Fruit fly (Drosophila melanogaster) whole organism, embryonic: ENCODE data around the gene IntS2.

Experiments used
- CG11504 ChIP-seq: fragments of 200-800 bp; sonication (Bioruptor generic); optimal IDR thresholded peaks from 3 replicates; lab custom pipeline; 2019; ENCODE audit warnings: missing biosample characterization, mild to moderate bottlenecking, missing genetic modification characterization, moderate library complexity
- CG11695 ChIP-seq: fragments of 200-800 bp; sonication (Bioruptor generic); IDR thresholded peaks from 3 replicates; pipeline ENCODE4 v1.3.6; 2022; ENCODE audit warnings: missing biosample characterization, missing genetic modification characterization
- CG11696 ChIP-seq: fragments of 200-800 bp; sonication (Bioruptor generic); IDR thresholded peaks from 2 replicates; pipeline ENCODE4 v1.3.6; 2022; ENCODE audit warnings: missing biosample characterization, missing genetic modification characterization
- CG12769 ChIP-seq: fragments of 200-800 bp; sonication (Bioruptor generic); optimal IDR thresholded peaks from 2 replicates; lab custom pipeline; 2019; ENCODE audit warnings: missing biosample characterization, mild to moderate bottlenecking, missing genetic modification characterization, moderate library complexity
- CG13287 ChIP-seq: fragments of 200-800 bp; sonication (Bioruptor generic); IDR thresholded peaks from 2 replicates; pipeline ENCODE4 v1.3.6; 2022; ENCODE audit warnings: missing biosample characterization, missing genetic modification characterization; ENCODE audit not compliant: partially characterized antibody
- CG16779 ChIP-seq: fragments of 200-800 bp; sonication (Bioruptor generic); IDR thresholded peaks from 2 replicates; pipeline ENCODE4 v1.3.6; 2022; ENCODE audit warnings: missing biosample characterization, missing genetic modification characterization
- CG16863 ChIP-seq: fragments of 200-800 bp; sonication (Bioruptor generic); optimal IDR thresholded peaks from 3 replicates; lab custom pipeline; 2016; ENCODE audit warnings: missing biosample characterization, missing genetic modification characterization
- CG17359 ChIP-seq: fragments of 200-800 bp; sonication (Bioruptor generic); optimal IDR thresholded peaks from 3 replicates; lab custom pipeline; 2018; ENCODE audit warnings: missing biosample characterization, mild to moderate bottlenecking, missing genetic modification characterization, moderate library complexity
- CG17802 ChIP-seq: fragments of 200-800 bp; sonication (Bioruptor generic); optimal IDR thresholded peaks from 2 replicates; lab custom pipeline; 2018; ENCODE audit warnings: missing biosample characterization, mild to moderate bottlenecking, missing genetic modification characterization, moderate library complexity
- CG1792 ChIP-seq: fragments of 200-800 bp; sonication (Bioruptor generic); optimal IDR thresholded peaks from 2 replicates; lab custom pipeline; 2016; ENCODE audit warnings: missing biosample characterization, missing genetic modification characterization
- CG30403 ChIP-seq: fragments of 200-800 bp; sonication (Bioruptor generic); optimal IDR thresholded peaks from 3 replicates; lab custom pipeline; 2016; ENCODE audit warnings: missing biosample characterization, missing genetic modification characterization
- CG32532 ChIP-seq: fragments of 200-800 bp; sonication (Bioruptor generic); IDR thresholded peaks from 2 replicates; pipeline ENCODE4 v1.3.6; 2022; ENCODE audit warnings: missing biosample characterization, missing genetic modification characterization
- CG32772 ChIP-seq: fragments of 200-800 bp; sonication (Bioruptor generic); IDR thresholded peaks from 2 replicates; pipeline ENCODE4 v1.3.6; 2022; ENCODE audit warnings: missing biosample characterization, missing genetic modification characterization
- CG34376 ChIP-seq: fragments of 200-800 bp; sonication (Bioruptor generic); optimal IDR thresholded peaks from 2 replicates; lab custom pipeline; 2018; ENCODE audit warnings: missing biosample characterization, mild to moderate bottlenecking, missing genetic modification characterization
- CG4282 ChIP-seq: fragments of 200-800 bp; sonication (Bioruptor generic); optimal IDR thresholded peaks from 2 replicates; lab custom pipeline; 2016; ENCODE audit warnings: missing biosample characterization, missing genetic modification characterization
- CG4360 ChIP-seq: fragments of 200-800 bp; sonication (Bioruptor generic); IDR thresholded peaks from 2 replicates; pipeline ENCODE4 v1.3.6; 2022; ENCODE audit warnings: missing biosample characterization, missing genetic modification characterization
- CG4404 ChIP-seq: fragments of 200-800 bp; sonication (Bioruptor generic); IDR thresholded peaks from 2 replicates; pipeline ENCODE4 v1.3.6; 2022; ENCODE audit warnings: missing biosample characterization, missing genetic modification characterization
- CG4730 ChIP-seq: fragments of 200-800 bp; sonication (Bioruptor generic); IDR thresholded peaks from 2 replicates; pipeline ENCODE4 v1.3.6; 2022; ENCODE audit warnings: missing biosample characterization, missing genetic modification characterization
- CG5180 ChIP-seq: fragments of 200-800 bp; sonication (Bioruptor generic); optimal IDR thresholded peaks from 3 replicates; lab custom pipeline; 2017; ENCODE audit warnings: missing biosample characterization, missing genetic modification characterization, mild to moderate bottlenecking, moderate library complexity, missing genetic modification reagents
- CG6689 ChIP-seq: fragments of 200-800 bp; sonication (Bioruptor generic); IDR thresholded peaks from 2 replicates; pipeline ENCODE4 v1.3.6; 2022; ENCODE audit warnings: missing biosample characterization, missing genetic modification characterization
- CG8924 ChIP-seq: fragments of 200-800 bp; optimal IDR thresholded peaks from 3 replicates; lab custom pipeline; 2019; ENCODE audit warnings: missing biosample characterization, mild to moderate bottlenecking, missing genetic modification characterization, moderate library complexity
- CkIIα-i1 ChIP-seq: fragments of 200-800 bp; sonication (Bioruptor generic); IDR thresholded peaks from 2 replicates; pipeline ENCODE4 v1.3.6; 2022; ENCODE audit warnings: missing biosample characterization, missing genetic modification characterization
- Dek ChIP-seq: fragments of 200-800 bp; sonication (Bioruptor generic); optimal IDR thresholded peaks from 3 replicates; lab custom pipeline; 2019; ENCODE audit warnings: missing biosample characterization, mild to moderate bottlenecking, missing genetic modification characterization, moderate library complexity
- Dfd ChIP-seq, 2 experiments: fragments of >200 bp; optimal IDR thresholded peaks; 2 replicates each; lab custom pipeline; 2017; ENCODE audit warnings: missing biosample characterization in 2 of 2, missing genetic modification characterization in 2 of 2
- Drgx ChIP-seq: fragments of 200-800 bp; sonication (Bioruptor generic); IDR thresholded peaks from 2 replicates; pipeline ENCODE4 v1.3.6; 2022; ENCODE audit warnings: missing biosample characterization, missing genetic modification characterization
- Eip74EF ChIP-seq, 2 experiments: fragments of 200-800 bp in 1 of 2; fragments of >200 bp in 1 of 2; sonication (Bioruptor generic) in 1 of 2; optimal IDR thresholded peaks; 2 replicates each; lab custom pipeline; 2017 to 2019; ENCODE audit warnings: missing biosample characterization in 2 of 2, missing genetic modification characterization in 2 of 2, mild to moderate bottlenecking in 1 of 2, moderate library complexity in 1 of 2
- Elba2 ChIP-seq: fragments of 200-800 bp; sonication (Bioruptor generic); optimal IDR thresholded peaks from 3 replicates; lab custom pipeline; 2016; ENCODE audit warnings: missing biosample characterization, missing genetic modification characterization
- Fer1 ChIP-seq: fragments of 200-800 bp; sonication (Bioruptor generic); optimal IDR thresholded peaks from 2 replicates; lab custom pipeline; 2017; ENCODE audit warnings: missing biosample characterization, mild to moderate bottlenecking, missing genetic modification characterization
- HLH4C ChIP-seq: fragments of 200-800 bp; sonication (Bioruptor generic); IDR thresholded peaks from 3 replicates; pipeline ENCODE4 v1.3.6; 2022; ENCODE audit warnings: missing biosample characterization, missing genetic modification characterization; ENCODE audit not compliant: partially characterized antibody
- HmgZ ChIP-seq: fragments of 200-800 bp; sonication (Bioruptor generic); optimal IDR thresholded peaks from 2 replicates; lab custom pipeline; 2018; ENCODE audit warnings: missing biosample characterization, mild to moderate bottlenecking, missing genetic modification characterization
- Med ChIP-seq: fragments of 200-800 bp; sonication (Bioruptor generic); peaks from one replicate; lab custom pipeline; 2016; ENCODE audit warnings: missing biosample characterization, missing genetic modification characterization, mild to moderate bottlenecking, inconsistent platforms, moderate library complexity
- Nf-YA ChIP-seq: fragments of 200-800 bp; sonication (Bioruptor generic); IDR thresholded peaks from 2 replicates; pipeline ENCODE4 v1.3.6; 2022; ENCODE audit warnings: missing biosample characterization, missing genetic modification characterization
- Pdp1 ChIP-seq, 2 experiments: fragments of 200-800 bp; sonication (Bioruptor generic); optimal IDR thresholded peaks; 3 replicates each; lab custom pipeline; 2016; ENCODE audit warnings: missing biosample characterization in 2 of 2, missing genetic modification characterization in 2 of 2, mild to moderate bottlenecking in 1 of 2, moderate library complexity in 1 of 2
- Poxn ChIP-seq: fragments of 200-800 bp; sonication (Bioruptor generic); IDR thresholded peaks from 2 replicates; pipeline ENCODE4 v1.3.6; 2022; ENCODE audit warnings: missing biosample characterization, missing genetic modification characterization
- al ChIP-seq: fragments of 200-800 bp; sonication (Bioruptor generic); IDR thresholded peaks from 2 replicates; pipeline ENCODE4 v1.3.6; 2022; ENCODE audit warnings: missing biosample characterization, missing genetic modification characterization
- chinmo ChIP-seq: fragments of 200-800 bp; sonication (Bioruptor generic); IDR thresholded peaks from 4 replicates; pipeline ENCODE4 v1.3.6; 2022; ENCODE audit warnings: missing biosample characterization, missing genetic modification characterization; ENCODE audit not compliant: partially characterized antibody
- dm ChIP-seq: fragments of 200-800 bp; sonication (Bioruptor generic); optimal IDR thresholded peaks from 3 replicates; lab custom pipeline; 2016; ENCODE audit warnings: missing biosample characterization, missing genetic modification characterization
- dmrt11E ChIP-seq: fragments of 200-800 bp; sonication (Bioruptor generic); optimal IDR thresholded peaks from 3 replicates; lab custom pipeline; 2018; ENCODE audit warnings: missing biosample characterization, mild to moderate bottlenecking, missing genetic modification characterization, moderate library complexity
- ems ChIP-seq: fragments of 200-800 bp; sonication (Bioruptor generic); optimal IDR thresholded peaks from 3 replicates; lab custom pipeline; 2016; ENCODE audit warnings: missing biosample characterization, missing genetic modification characterization
- fd3F ChIP-seq: fragments of 200-800 bp; sonication (Bioruptor generic); optimal IDR thresholded peaks from 2 replicates; lab custom pipeline; 2018; ENCODE audit warnings: missing biosample characterization, mild to moderate bottlenecking, missing genetic modification characterization, moderate library complexity
- kay ChIP-seq: fragments of 200-800 bp; sonication (Bioruptor generic); optimal IDR thresholded peaks from 2 replicates; lab custom pipeline; 2016; ENCODE audit warnings: missing biosample characterization, missing genetic modification characterization
- lola ChIP-seq, 3 experiments: fragments of >200 bp in 2 of 3; fragments of 200-800 bp in 1 of 3; sonication (Bioruptor generic) in 1 of 3; optimal IDR thresholded peaks; 2 replicates each; lab custom pipeline; 2017 to 2019; ENCODE audit warnings: missing biosample characterization in 3 of 3, missing genetic modification characterization in 3 of 3, mild to moderate bottlenecking in 1 of 3, moderate library complexity in 1 of 3
- odd ChIP-seq: fragments of 200-800 bp; sonication (Bioruptor generic); optimal IDR thresholded peaks from 2 replicates; lab custom pipeline; 2017; ENCODE audit warnings: missing biosample characterization, mild to moderate bottlenecking, missing genetic modification characterization
- p53 ChIP-seq: fragments of 200-800 bp; sonication (Bioruptor generic); optimal IDR thresholded peaks from 2 replicates; lab custom pipeline; 2016; ENCODE audit warnings: missing biosample characterization, missing genetic modification characterization
- sd ChIP-seq: fragments of 200-800 bp; sonication (Bioruptor generic); optimal IDR thresholded peaks from 3 replicates; lab custom pipeline; 2018; ENCODE audit warnings: missing biosample characterization, mild to moderate bottlenecking, missing genetic modification characterization, moderate library complexity
- sr ChIP-seq: fragments of 200-800 bp; sonication (Bioruptor generic); IDR thresholded peaks from 3 replicates; pipeline ENCODE4 v1.3.6; 2022; ENCODE audit warnings: missing biosample characterization, missing genetic modification characterization
- tin ChIP-seq: fragments of 200-800 bp; sonication (Bioruptor generic); optimal IDR thresholded peaks from 3 replicates; lab custom pipeline; 2016; ENCODE audit warnings: missing biosample characterization, missing genetic modification characterization
- ttk ChIP-seq: fragments of 200-800 bp; sonication (Bioruptor generic); IDR thresholded peaks from 2 replicates; pipeline ENCODE4 v2.1.2; 2022; ENCODE audit warnings: missing biosample characterization, missing genetic modification characterization
- vvl ChIP-seq: fragments of 200-800 bp; sonication (Bioruptor generic); IDR thresholded peaks from 2 replicates; pipeline ENCODE4 v1.3.6; 2022; ENCODE audit warnings: missing biosample characterization, missing genetic modification characterization
- wor ChIP-seq: fragments of 200-800 bp; sonication (Bioruptor generic); IDR thresholded peaks from 2 replicates; pipeline ENCODE4 v1.3.6; 2022; ENCODE audit warnings: missing biosample characterization, missing genetic modification characterization

IntS2 gene

dm6 chrX:17624223-17624982, 32.2 kb downstream of the IntS2 start:
- TF ChIP-seq kay (GFP tag; lab: Kevin White, UChicago), result no peak
- TF ChIP-seq CG16779 (GFP tag; lab: Robert Waterston, UW), result no peak
- no peak for TF ChIP-seq CG1792 (GFP tag; lab: Kevin White, UChicago)
- no peak for TF ChIP-seq dmrt11E (tag; lab: Kevin White, UChicago)
- TF ChIP-seq CG16863 (GFP tag; lab: Kevin White, UChicago), result no peak
- no peak for TF ChIP-seq CG17359
- TF ChIP-seq dm, result no peak
- TF ChIP-seq Dfd (GFP tag; optimal IDR thresholded peaks at IDR 0.05; lab: Kevin White, UChicago), result no peak
- TF ChIP-seq CG32772, result no peak
- no peak for TF ChIP-seq Poxn
- peak; percentile 0 for TF ChIP-seq Med (GFP tag; lab: Kevin White, UChicago)
- no peak for TF ChIP-seq CG30403
- TF ChIP-seq HLH4C (GFP tag; lab: Robert Waterston, UW), result no peak
- no peak for TF ChIP-seq sd
- no peak for TF ChIP-seq Elba2
- TF ChIP-seq Fer1 (GFP tag; lab: Kevin White, UChicago), result no peak
- TF ChIP-seq CG5180 (GFP tag; lab: Kevin White, UChicago), result no peak
- TF ChIP-seq fd3F (GFP tag; lab: Kevin White, UChicago), result no peak
- no peak for TF ChIP-seq CG8924 (tag; lab: Kevin White, UChicago)
- TF ChIP-seq CG4282 (GFP tag; lab: Kevin White, UChicago), result no peak
- no peak for TF ChIP-seq wor (GFP tag; lab: Robert Waterston, UW)
- no peak for TF ChIP-seq CG6689
- TF ChIP-seq CG4404 (GFP tag; lab: Robert Waterston, UW), result no peak
- TF ChIP-seq tin, result no peak
- no peak for TF ChIP-seq CG32532 (GFP tag; lab: Robert Waterston, UW)
- TF ChIP-seq CG34376 (GFP tag; lab: Kevin White, UChicago), result no peak
- no peak for TF ChIP-seq CkIIα-i1 (GFP tag; lab: Robert Waterston, UW)
- peak; percentile 57 for TF ChIP-seq Drgx (GFP tag; lab: Robert Waterston, UW)
- TF ChIP-seq CG11695 (GFP tag; lab: Robert Waterston, UW), result no peak
- TF ChIP-seq Eip74EF (GFP tag; optimal IDR thresholded peaks at IDR 0.05; lab: Kevin White, UChicago), result no peak
- no peak for TF ChIP-seq ttk (GFP tag; lab: Robert Waterston, UW)
- TF ChIP-seq al (GFP tag; lab: Robert Waterston, UW), result no peak
- 0 out of 2 replicates have a peak, but pooled peaks have one; percentile 10 for TF ChIP-seq CG11696 (GFP tag; lab: Robert Waterston, UW)
- TF ChIP-seq ems (GFP tag; lab: Kevin White, UChicago), result no peak
- TF ChIP-seq CG4730 (GFP tag; lab: Robert Waterston, UW), result no peak
- peak; percentile 52 for TF ChIP-seq CG12769 (tag; lab: Kevin White, UChicago)
- TF ChIP-seq chinmo, result peak; percentile 84
- TF ChIP-seq lola (GFP tag; optimal IDR thresholded peaks at IDR 0.05; lab: Kevin White, UChicago), result no peak
- no peak for TF ChIP-seq CG4360 (GFP tag; lab: Robert Waterston, UW)
- TF ChIP-seq vvl (GFP tag; lab: Robert Waterston, UW), result no peak
- no peak for TF ChIP-seq Dek (tag; lab: Kevin White, UChicago)
- TF ChIP-seq Nf-YA (GFP tag; lab: Robert Waterston, UW), result no peak
- TF ChIP-seq sr, result peak; percentile 80
- TF ChIP-seq CG13287, result peak; percentile 17; the same call in 1 of the 2 replicates
- no peak for TF ChIP-seq CG11504 (tag; lab: Kevin White, UChicago)
- no peak for TF ChIP-seq CG17802 (tag; lab: Kevin White, UChicago)
- peak in 1 of 2 experiments; percentile 19 for TF ChIP-seq Pdp1 (GFP tag; optimal IDR thresholded peaks at IDR 0.05; lab: Kevin White, UChicago)
- no peak for TF ChIP-seq odd
- no peak for TF ChIP-seq HmgZ (tag; lab: Kevin White, UChicago)
- TF ChIP-seq p53 (GFP tag; lab: Kevin White, UChicago), result peak; percentile 10
